Fruit fly (Drosophila melanogaster): ENCODE data around the gene Hex-A.

Hex-A gene

dm6 chrX:9553545-9554320 lies 31.7 kb upstream of the Hex-A start (continued):
- TF ChIP-seq Xrp1 (GFP tag; IDR thresholded peaks at IDR 0.05) (peak; percentile 94), NC2β (GFP tag; optimal IDR thresholded peaks at IDR 0.05) (peak; percentile 81), CG11560 (tag; IDR thresholded peaks at IDR 0.05) (peak; percentile 75; the same call in 2 of the 3 replicates), Trl (optimal IDR thresholded peaks at IDR 0.05) (no peak), Trl (GFP tag; optimal IDR thresholded peaks at IDR 0.05) (peak; percentile 56), sna (GFP tag; IDR thresholded peaks at IDR 0.05; ENCODE audit: partially characterized antibody) (no peak), ase (GFP tag; IDR thresholded peaks at IDR 0.05) (peak; percentile 75), CG4282 (GFP tag; optimal IDR thresholded peaks at IDR 0.05) (peak; percentile 34), nom (GFP tag; optimal IDR thresholded peaks at IDR 0.05) (peak; percentile 81), pan (optimal IDR thresholded peaks at IDR 0.05) (no peak), pan (GFP tag; optimal IDR thresholded peaks at IDR 0.05 in 1 of 2, IDR thresholded peaks at IDR 0.05 in 1 of 2) (peak in 1 of 2 experiments; percentile 88), bigmax (GFP tag; optimal IDR thresholded peaks at IDR 0.05) (no peak), CG6765 (GFP tag; optimal IDR thresholded peaks at IDR 0.05) (peak; percentile 70), sqz (GFP tag; optimal IDR thresholded peaks at IDR 0.05) (peak; percentile 75), zen2 (GFP tag; IDR thresholded peaks at IDR 0.05; ENCODE audit: partially characterized antibody) (no peak), caup (GFP tag; optimal IDR thresholded peaks at IDR 0.05; ENCODE audit: severe bottlenecking) (peak; percentile 89), mam (GFP tag; optimal IDR thresholded peaks at IDR 0.05) (peak; percentile 76), CG2129 (GFP tag; IDR thresholded peaks at IDR 0.05; ENCODE audit: partially characterized antibody) (no peak), nerfin-2 (GFP tag; IDR thresholded peaks at IDR 0.05; ENCODE audit: partially characterized antibody) (no peak), Doc3 (GFP tag; IDR thresholded peaks at IDR 0.05; ENCODE audit: partially characterized antibody) (no peak; the same call in 2 of the 3 replicates), CG9215 (GFP tag; IDR thresholded peaks at IDR 0.05) (peak; percentile 79), hth (optimal IDR thresholded peaks at IDR 0.05) (no peak), CG10543 (GFP tag; optimal IDR thresholded peaks at IDR 0.05) (peak; percentile 92), sisA (GFP tag; IDR thresholded peaks at IDR 0.05) (peak; percentile 80), CG8359 (GFP tag; optimal IDR thresholded peaks at IDR 0.05; ENCODE audit: borderline replicate concordance) (peak; percentile 70), CG4424 (GFP tag; optimal IDR thresholded peaks at IDR 0.05) (peak; percentile 89), unc-4 (GFP tag; IDR thresholded peaks at IDR 0.05; ENCODE audit: partially characterized antibody) (0 out of 2 replicates have a peak, but pooled peaks have one; percentile 19), psq (GFP tag; optimal IDR thresholded peaks at IDR 0.05) (peak; percentile 59), wek (GFP tag; optimal IDR thresholded peaks at IDR 0.05) (peak; percentile 72), sug (tag; optimal IDR thresholded peaks at IDR 0.05) (peak; percentile 89), CG31365 (tag; optimal IDR thresholded peaks at IDR 0.05) (peak; percentile 48), fd96Cb (tag; optimal IDR thresholded peaks at IDR 0.05) (peak; percentile 76), Oaz (GFP tag; IDR thresholded peaks at IDR 0.05) (peak; percentile 72), eyg (GFP tag; optimal IDR thresholded peaks at IDR 0.05) (no peak), HLHmδ (GFP tag; optimal IDR thresholded peaks at IDR 0.05) (peak; percentile 53), CG7928 (GFP tag; optimal IDR thresholded peaks at IDR 0.05) (peak; percentile 58), Gsc (GFP tag; IDR thresholded peaks at IDR 0.05) (no peak), row (GFP tag; IDR thresholded peaks at IDR 0.05) (peak; percentile 96), CG12155 (GFP tag; optimal IDR thresholded peaks at IDR 0.05) (peak; percentile 87), CG15601 (tag; optimal IDR thresholded peaks at IDR 0.05) (peak; percentile 79), YL-1 (GFP tag; optimal IDR thresholded peaks at IDR 0.05) (peak; percentile 75), CG32532 (GFP tag; IDR thresholded peaks at IDR 0.05) (peak; percentile 94), CG6654 (GFP tag; optimal IDR thresholded peaks at IDR 0.05) (peak; percentile 30), hbn (GFP tag; IDR thresholded peaks at IDR 0.05; ENCODE audit: partially characterized antibody) (no peak), pum (GFP tag; optimal IDR thresholded peaks at IDR 0.05) (peak; percentile 80), CG10431 (GFP tag; optimal IDR thresholded peaks at IDR 0.05) (peak; percentile 70), CG2875 (GFP tag; optimal IDR thresholded peaks at IDR 0.05) (peak; percentile 75), seq (GFP tag; IDR thresholded peaks at IDR 0.05) (peak; percentile 89), CG6689 (GFP tag; IDR thresholded peaks at IDR 0.05) (peak; percentile 90)

Measured in whole organism, embryonic.